Worm (Caenorhabditis elegans) whole organism, L4 larva: ENCODE measurements around the gene lars-1.

Experiments
- Y48G9A.11 ChIP-seq: fragments of 200-800 bp; sonication (Bioruptor generic); IDR thresholded peaks from 2 replicates; pipeline ENCODE4 v1.3.6; 2022; ENCODE audit warnings: missing genetic modification reagents, missing genetic modification characterization, missing compliant biosample characterization
- cey-2 ChIP-seq: sonication (generic microtip); optimal IDR thresholded peaks from 3 replicates; lab custom pipeline; 2017; ENCODE audit warnings: missing genetic modification characterization, mild to moderate bottlenecking, missing compliant biosample characterization, antibody characterized with exemption, borderline replicate concordance; ENCODE audit not compliant: insufficient read depth
- hlh-11 ChIP-seq: fragments of 200-800 bp; sonication (Bioruptor generic); optimal IDR thresholded peaks from 2 replicates; lab custom pipeline; 2018; ENCODE audit warnings: mild to moderate bottlenecking, missing genetic modification characterization, missing compliant biosample characterization
- lin-1 ChIP-seq: fragments of 200-800 bp; sonication (Bioruptor generic); IDR thresholded peaks from 2 replicates; pipeline ENCODE4 v1.3.6; 2022; ENCODE audit warnings: missing genetic modification reagents, missing genetic modification characterization, missing compliant biosample characterization
- lin-39 ChIP-seq: fragments of 150-350 bp; optimal IDR thresholded peaks from 2 replicates; lab custom pipeline; 2014; ENCODE audit warnings: missing biosample characterization, missing genetic modification reagents, missing genetic modification characterization
- madf-9 ChIP-seq: fragments of 200-800 bp; sonication (Bioruptor generic); conservative IDR thresholded peaks from 2 replicates; pipeline ENCODE4 v1.3.6; 2022; ENCODE audit warnings: missing genetic modification reagents, missing genetic modification characterization, missing compliant biosample characterization
- nhr-6 ChIP-seq: fragments of 150-350 bp; optimal IDR thresholded peaks from 2 replicates; lab custom pipeline; 2014; ENCODE audit warnings: missing biosample characterization, missing genetic modification characterization
- pha-4 ChIP-seq, 2 experiments: fragments of 150-350 bp in 1 of 2; fragments of 200-800 bp in 1 of 2; sonication (Bioruptor generic) in 1 of 2; IDR thresholded peaks in 1 of 2; optimal IDR thresholded peaks in 1 of 2; 2 replicates each; pipeline versions ENCODE4 v1.3.6 to Lab custom; 2014 to 2022; ENCODE audit warnings: missing genetic modification characterization in 2 of 2, missing genetic modification reagents in 2 of 2, missing biosample characterization in 1 of 2, missing compliant biosample characterization in 1 of 2
- skn-1 ChIP-seq: fragments of 150-350 bp; optimal IDR thresholded peaks from 2 replicates; lab custom pipeline; 2014; ENCODE audit warnings: missing biosample characterization, missing genetic modification characterization

ce11 chrIII:4191091-4191638 is 4.6 kb upstream of the lars-1 start, which contains the start of gene dnj-16:
- TF ChIP-seq madf-9 (GFP tag; lab: Robert Waterston, UW) (0 out of 2 replicates have a peak, but pooled peaks have one; percentile 24), cey-2 (tag; lab: Kevin White, UChicago) (no peak), lin-39 (no peak), lin-1 (GFP tag; lab: Robert Waterston, UW) (no peak), pha-4 (GFP tag; IDR thresholded peaks at IDR 0.05; lab: Robert Waterston, UW) (no peak), pha-4 (tag; optimal IDR thresholded peaks at IDR 0.05; lab: Kevin White, UChicago) (peak; percentile 49), Y48G9A.11 (no peak), nhr-6 (tag; lab: Kevin White, UChicago) (peak; percentile 79), skn-1 (tag; lab: Kevin White, UChicago) (no peak), hlh-11 (tag; lab: Kevin White, UChicago) (peak; percentile 34)
